Fruit fly (Drosophila melanogaster) whole organism: ENCODE data around the gene Eig71Ea.

Source experiments
- CG8478 ChIP-seq: fragments of >200 bp; optimal IDR thresholded peaks from 2 replicates; lab custom pipeline; 2018; ENCODE audit warnings: inconsistent platforms
- EcR ChIP-seq, 2 experiments: fragments of >200 bp; optimal IDR thresholded peaks; 2 replicates each; lab custom pipeline; 2017; ENCODE audit warnings: missing biosample characterization in 2 of 2, missing genetic modification characterization in 2 of 2, missing genetic modification reagents in 2 of 2
- pan ChIP-seq: fragments of >200 bp; optimal IDR thresholded peaks from 2 replicates; lab custom pipeline; 2017
- psq ChIP-seq: fragments of >200 bp; optimal IDR thresholded peaks from 2 replicates; lab custom pipeline; 2017

- no peak for TF ChIP-seq CG8478 (lab: Kevin White, UChicago)
- no peak for TF ChIP-seq psq
- TF ChIP-seq pan (lab: Kevin White, UChicago) = no peak
- no peak for TF ChIP-seq EcR (GFP tag; optimal IDR thresholded peaks at IDR 0.05; lab: Kevin White, UChicago)
These were observed 3.3 kb downstream of the Eig71Ea start for dm6 chr3L:15646182-15646581.
